Worm (Caenorhabditis elegans) whole organism, late embryonic: ENCODE data around the gene Y47D3B.4.

Experiments
- ceh-31 ChIP-seq: sonication (generic microtip); optimal IDR thresholded peaks from 2 replicates; lab custom pipeline; 2016; ENCODE audit warnings: missing genetic modification characterization, missing compliant biosample characterization
- fkh-10 ChIP-seq: fragments of 150-350 bp; optimal IDR thresholded peaks from 2 replicates; lab custom pipeline; 2014; ENCODE audit warnings: missing biosample characterization, missing genetic modification reagents, missing genetic modification characterization
- tbx-7 ChIP-seq: sonication (generic microtip); optimal IDR thresholded peaks from 2 replicates; lab custom pipeline; 2016; ENCODE audit warnings: missing genotype, missing genetic modification characterization, missing compliant biosample characterization

- TF ChIP-seq ceh-31 (no peak), fkh-10 (GFP tag; lab: Kevin White, UChicago) (no peak), tbx-7 (no peak)
Observed at ce11 chrIII:11378910-11379309, 26.2 kb upstream of the Y47D3B.4 start.
